Fruit fly (Drosophila melanogaster) whole organism, embryonic: Measurements from ENCODE around the gene CG7430.

Experiments
- Bteb2 ChIP-seq: fragments of 200-800 bp; sonication (Bioruptor generic); optimal IDR thresholded peaks from 2 replicates; lab custom pipeline; 2016; ENCODE audit warnings: missing biosample characterization, missing genetic modification characterization
- CG10321 ChIP-seq: fragments of 200-800 bp; sonication (Bioruptor generic); IDR thresholded peaks from 2 replicates; pipeline ENCODE4 v1.3.6; 2022; ENCODE audit warnings: missing biosample characterization, missing genetic modification characterization
- CG10543 ChIP-seq: fragments of 200-800 bp; sonication (Bioruptor generic); optimal IDR thresholded peaks from 3 replicates; lab custom pipeline; 2017; ENCODE audit warnings: missing biosample characterization, mild to moderate bottlenecking, missing genetic modification characterization, moderate library complexity
- CG11085 ChIP-seq: fragments of 200-800 bp; sonication (Bioruptor generic); IDR thresholded peaks from 2 replicates; pipeline ENCODE4 v1.3.6; 2022; ENCODE audit warnings: missing biosample characterization, missing genetic modification characterization
- CG12659 ChIP-seq: fragments of 200-800 bp; sonication (Bioruptor generic); optimal IDR thresholded peaks from 3 replicates; lab custom pipeline; 2017; ENCODE audit warnings: mild to moderate bottlenecking, missing biosample characterization, missing genetic modification reagents, missing genetic modification characterization
- CG14860 ChIP-seq: fragments of 200-800 bp; sonication (Bioruptor generic); IDR thresholded peaks from 3 replicates; pipeline ENCODE4 v1.3.6; 2022; ENCODE audit warnings: missing biosample characterization, missing genetic modification characterization; ENCODE audit not compliant: partially characterized antibody
- CG1529 ChIP-seq: fragments of 200-800 bp; sonication (Bioruptor generic); optimal IDR thresholded peaks from 3 replicates; lab custom pipeline; 2018; ENCODE audit warnings: missing biosample characterization, missing genetic modification characterization
- CG15514 ChIP-seq: fragments of 200-800 bp; sonication (Bioruptor generic); optimal IDR thresholded peaks from 3 replicates; lab custom pipeline; 2017; ENCODE audit warnings: missing biosample characterization, missing genetic modification characterization, mild to moderate bottlenecking, moderate library complexity, missing genetic modification reagents
- CG16863 ChIP-seq: fragments of 200-800 bp; sonication (Bioruptor generic); optimal IDR thresholded peaks from 3 replicates; lab custom pipeline; 2016; ENCODE audit warnings: missing biosample characterization, missing genetic modification characterization
- CG17829 ChIP-seq: fragments of 200-800 bp; optimal IDR thresholded peaks from 2 replicates; lab custom pipeline; 2019; ENCODE audit warnings: missing biosample characterization, mild to moderate bottlenecking, missing genetic modification characterization, moderate library complexity
- CG1792 ChIP-seq: fragments of 200-800 bp; sonication (Bioruptor generic); optimal IDR thresholded peaks from 2 replicates; lab custom pipeline; 2016; ENCODE audit warnings: missing biosample characterization, missing genetic modification characterization
- CG3407 ChIP-seq: fragments of 200-800 bp; sonication (Bioruptor generic); optimal IDR thresholded peaks from 2 replicates; lab custom pipeline; 2018; ENCODE audit warnings: missing biosample characterization, mild to moderate bottlenecking, missing genetic modification characterization
- CG42726 ChIP-seq: fragments of 200-800 bp; sonication (Bioruptor generic); IDR thresholded peaks from 2 replicates; pipeline ENCODE4 v1.3.6; 2022; ENCODE audit warnings: missing biosample characterization, missing genetic modification characterization; ENCODE audit not compliant: partially characterized antibody
- CG4820 ChIP-seq: fragments of 200-800 bp; sonication (Bioruptor generic); optimal IDR thresholded peaks from 3 replicates; lab custom pipeline; 2016; ENCODE audit warnings: missing biosample characterization, missing genetic modification characterization
- CG6272 ChIP-seq: fragments of 200-800 bp; sonication (Bioruptor generic); IDR thresholded peaks from 2 replicates; pipeline ENCODE4 v1.3.6; 2022; ENCODE audit warnings: missing biosample characterization, missing genetic modification characterization
- CG6765 ChIP-seq: fragments of 200-800 bp; sonication (Bioruptor generic); optimal IDR thresholded peaks from 3 replicates; lab custom pipeline; 2017; ENCODE audit warnings: missing biosample characterization, mild to moderate bottlenecking, missing genetic modification characterization
- CG7357 ChIP-seq: fragments of 200-800 bp; sonication (Bioruptor generic); IDR thresholded peaks from 3 replicates; pipeline ENCODE4 v1.3.6; 2022; ENCODE audit warnings: missing biosample characterization, missing genetic modification characterization
- CG8290 ChIP-seq, 3 experiments: fragments of 200-800 bp; sonication (Bioruptor generic); optimal IDR thresholded peaks; 2 replicates each; lab custom pipeline; 2016 to 2019; ENCODE audit warnings: missing biosample characterization in 3 of 3, missing genetic modification characterization in 3 of 3, mild to moderate bottlenecking in 2 of 3, moderate library complexity in 1 of 3
- CrebB ChIP-seq: fragments of 200-800 bp; sonication (Bioruptor generic); optimal IDR thresholded peaks from 3 replicates; lab custom pipeline; 2018; ENCODE audit warnings: missing biosample characterization, mild to moderate bottlenecking, missing genetic modification characterization
- E2f2 ChIP-seq: fragments of 200-800 bp; sonication (Bioruptor generic); IDR thresholded peaks from 2 replicates; pipeline ENCODE4 v1.3.6; 2022; ENCODE audit warnings: missing biosample characterization, missing genetic modification characterization
- Elba2 ChIP-seq: fragments of 200-800 bp; sonication (Bioruptor generic); optimal IDR thresholded peaks from 3 replicates; lab custom pipeline; 2016; ENCODE audit warnings: missing biosample characterization, missing genetic modification characterization
- Hand ChIP-seq: fragments of 200-800 bp; sonication (Bioruptor generic); optimal IDR thresholded peaks from 2 replicates; lab custom pipeline; 2017; ENCODE audit warnings: mild to moderate bottlenecking, missing biosample characterization, missing genetic modification reagents, missing genetic modification characterization
- Hr39 ChIP-seq: fragments of >200 bp; optimal IDR thresholded peaks from 2 replicates; lab custom pipeline; 2017
- Hr51 ChIP-seq, 2 experiments: fragments of 200-800 bp; sonication (Bioruptor generic); optimal IDR thresholded peaks; 2 replicates in 1 of 2; 3 replicates in 1 of 2; lab custom pipeline; 2016 to 2018; ENCODE audit warnings: missing biosample characterization in 2 of 2, missing genetic modification characterization in 2 of 2, mild to moderate bottlenecking in 1 of 2, moderate library complexity in 1 of 2
- Hsf ChIP-seq: fragments of 200-800 bp; sonication (Bioruptor generic); optimal IDR thresholded peaks from 3 replicates; lab custom pipeline; 2016; ENCODE audit warnings: missing biosample characterization, missing genetic modification characterization
- Mes4 ChIP-seq: fragments of 200-800 bp; sonication (Bioruptor generic); optimal IDR thresholded peaks from 2 replicates; lab custom pipeline; 2016; ENCODE audit warnings: missing biosample characterization, missing genetic modification characterization
- Oaz ChIP-seq: fragments of 200-800 bp; sonication (Bioruptor generic); IDR thresholded peaks from 2 replicates; pipeline ENCODE4 v1.3.6; 2022; ENCODE audit warnings: missing biosample characterization, missing genetic modification characterization
- Sox100B ChIP-seq: fragments of 200-800 bp; sonication (Bioruptor generic); optimal IDR thresholded peaks from 3 replicates; lab custom pipeline; 2018; ENCODE audit warnings: missing biosample characterization, mild to moderate bottlenecking, missing genetic modification characterization
- Sox102F ChIP-seq: fragments of 200-800 bp; sonication (Bioruptor generic); optimal IDR thresholded peaks from 2 replicates; lab custom pipeline; 2018; ENCODE audit warnings: missing biosample characterization, mild to moderate bottlenecking, missing genetic modification characterization, moderate library complexity
- Sry-β ChIP-seq: fragments of 200-800 bp; sonication (Bioruptor generic); optimal IDR thresholded peaks from 2 replicates; lab custom pipeline; 2018; ENCODE audit warnings: missing biosample characterization, mild to moderate bottlenecking, missing genetic modification characterization, moderate library complexity
- Usf ChIP-seq: fragments of 200-800 bp; sonication (Bioruptor generic); optimal IDR thresholded peaks from 2 replicates; lab custom pipeline; 2017; ENCODE audit warnings: missing genotype, missing biosample characterization, missing genetic modification characterization
- bowl ChIP-seq: fragments of 200-800 bp; sonication (Bioruptor generic); IDR thresholded peaks from 2 replicates; pipeline ENCODE4 v1.3.6; 2022; ENCODE audit warnings: missing biosample characterization, missing genetic modification characterization
- bsh ChIP-seq, 2 experiments: fragments of 200-800 bp; sonication (Bioruptor generic); optimal IDR thresholded peaks; 2 replicates each; lab custom pipeline; 2017 to 2018; ENCODE audit warnings: mild to moderate bottlenecking in 2 of 2, missing biosample characterization in 2 of 2, missing genetic modification characterization in 2 of 2, moderate library complexity in 1 of 2
- fd96Cb ChIP-seq: fragments of 200-800 bp; sonication (Bioruptor generic); optimal IDR thresholded peaks from 2 replicates; lab custom pipeline; 2018; ENCODE audit warnings: missing biosample characterization, mild to moderate bottlenecking, missing genetic modification characterization, moderate library complexity
- ham ChIP-seq: fragments of 200-800 bp; sonication (Bioruptor generic); IDR thresholded peaks from 2 replicates; pipeline ENCODE4 v1.3.6; 2022; ENCODE audit warnings: missing biosample characterization, missing genetic modification characterization
- insv ChIP-seq, 2 experiments: fragments of 200-800 bp; sonication (Bioruptor generic); optimal IDR thresholded peaks; 3 replicates each; lab custom pipeline; 2016 to 2018; ENCODE audit warnings: missing biosample characterization in 2 of 2, missing genetic modification characterization in 2 of 2
- ken ChIP-seq: fragments of 200-800 bp; sonication (Bioruptor generic); IDR thresholded peaks from 3 replicates; pipeline ENCODE4 v1.3.6; 2022; ENCODE audit warnings: missing biosample characterization, missing genetic modification characterization
- nerfin-2 ChIP-seq: fragments of 200-800 bp; sonication (Bioruptor generic); IDR thresholded peaks from 2 replicates; pipeline ENCODE4 v1.3.6; 2022; ENCODE audit warnings: missing biosample characterization, missing genetic modification characterization; ENCODE audit not compliant: partially characterized antibody
- peb ChIP-seq: fragments of 200-800 bp; sonication (Bioruptor generic); IDR thresholded peaks from 2 replicates; pipeline ENCODE4 v1.3.6; 2022; ENCODE audit warnings: missing biosample characterization, missing genetic modification characterization
- slbo ChIP-seq: fragments of 200-800 bp; sonication (Bioruptor generic); IDR thresholded peaks from 2 replicates; pipeline ENCODE4 v1.3.6; 2022; ENCODE audit warnings: missing biosample characterization, missing genetic modification characterization
- slp2 ChIP-seq: fragments of 200-800 bp; sonication (Bioruptor generic); optimal IDR thresholded peaks from 2 replicates; lab custom pipeline; 2016; ENCODE audit warnings: missing biosample characterization, missing genetic modification characterization
- tgo ChIP-seq: fragments of 200-800 bp; sonication (Bioruptor generic); IDR thresholded peaks from 3 replicates; pipeline ENCODE4 v1.3.6; 2022; ENCODE audit warnings: missing biosample characterization, missing genetic modification characterization
- trh ChIP-seq: fragments of 200-800 bp; sonication (Bioruptor generic); optimal IDR thresholded peaks from 2 replicates; lab custom pipeline; 2016; ENCODE audit warnings: missing biosample characterization, missing genetic modification characterization
- unpg ChIP-seq: fragments of 200-800 bp; sonication (Bioruptor generic); optimal IDR thresholded peaks from 3 replicates; lab custom pipeline; 2018; ENCODE audit warnings: missing biosample characterization, mild to moderate bottlenecking, missing genetic modification characterization, moderate library complexity
- usp ChIP-seq: fragments of >200 bp; optimal IDR thresholded peaks from 2 replicates; lab custom pipeline; 2017; ENCODE audit warnings: missing biosample characterization, missing genetic modification characterization
- vnd ChIP-seq: fragments of 200-800 bp; sonication (Bioruptor generic); IDR thresholded peaks from 3 replicates; pipeline ENCODE4 v1.3.6; 2022; ENCODE audit warnings: missing biosample characterization, missing genetic modification characterization; ENCODE audit not compliant: partially characterized antibody
- zen2 ChIP-seq: fragments of 200-800 bp; sonication (Bioruptor generic); IDR thresholded peaks from 3 replicates; pipeline ENCODE4 v1.3.6; 2022; ENCODE audit warnings: missing biosample characterization, missing genetic modification characterization; ENCODE audit not compliant: partially characterized antibody

The CG7430 gene

DNA sequence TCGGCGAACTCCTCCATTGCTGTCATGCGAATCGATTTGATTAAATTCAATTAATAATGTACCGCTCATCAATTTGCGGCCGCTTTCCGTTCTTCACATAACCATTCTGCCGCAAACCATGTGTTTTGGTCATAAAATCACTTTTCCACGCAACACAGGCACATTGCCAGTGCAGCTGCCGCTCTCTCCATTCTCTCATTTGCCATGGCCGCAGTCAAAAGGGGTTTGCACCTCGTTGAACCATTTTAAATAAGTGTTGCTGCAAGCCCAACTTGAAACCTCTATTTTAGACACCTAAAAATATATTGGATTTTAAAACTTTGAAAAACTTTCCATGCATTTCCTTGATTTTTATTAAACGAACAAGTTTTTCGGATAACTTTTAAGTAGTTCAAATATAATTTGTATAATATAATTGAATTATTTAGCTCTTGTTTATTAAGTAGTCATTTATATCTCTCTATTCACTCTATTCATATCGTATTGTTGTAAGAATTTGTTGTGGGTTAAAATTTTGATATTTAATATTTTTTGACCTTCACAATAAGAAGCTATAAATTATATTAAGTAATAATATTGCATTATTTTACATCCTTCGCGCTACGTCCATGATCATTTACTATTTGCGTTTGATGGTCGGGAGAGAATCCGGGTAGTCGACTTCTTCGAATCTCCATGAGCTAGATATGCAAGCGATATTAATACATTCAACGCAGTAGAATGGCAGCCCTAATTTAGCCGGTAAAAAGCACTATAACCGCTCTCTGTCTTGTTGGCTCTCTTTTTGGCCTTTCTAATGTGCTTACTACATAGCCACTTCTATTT is 10.2 kb downstream of the CG7430 start, which contains the start of gene CG5535 (continued):
- 0 out of 2 replicates have a peak, but pooled peaks have one; percentile 39 for TF ChIP-seq peb (GFP tag; lab: Robert Waterston, UW)
- peak; percentile 60; the same call in 2 of the 3 replicates for TF ChIP-seq tgo (GFP tag; lab: Robert Waterston, UW)
- peak; percentile 21 for TF ChIP-seq slp2 (GFP tag; lab: Kevin White, UChicago)
- TF ChIP-seq CG12659 (GFP tag; lab: Kevin White, UChicago) = peak; percentile 93
- peak; percentile 80 for TF ChIP-seq CG6765 (GFP tag; lab: Kevin White, UChicago)
- peak; percentile 60 for TF ChIP-seq CG10543 (GFP tag; lab: Kevin White, UChicago)
- TF ChIP-seq Usf = peak; percentile 80
- TF ChIP-seq CG11085 (GFP tag; lab: Robert Waterston, UW) = peak; percentile 50; the same call in 1 of the 2 replicates
- peak; percentile 68 to 81 for TF ChIP-seq bsh (GFP tag; optimal IDR thresholded peaks at IDR 0.05; lab: Kevin White, UChicago)
- no peak for TF ChIP-seq CG1792
- peak; percentile 75 for TF ChIP-seq Hand (GFP tag; lab: Kevin White, UChicago)
- TF ChIP-seq CG17829 = peak; percentile 86
- TF ChIP-seq CG7357 = peak; percentile 53; the same call in 2 of the 3 replicates
- TF ChIP-seq fd96Cb = peak; percentile 76
- peak; percentile 49 for TF ChIP-seq trh (GFP tag; lab: Kevin White, UChicago)
- TF ChIP-seq CG15514 = peak; percentile 30
- TF ChIP-seq Hr51 (GFP tag; optimal IDR thresholded peaks at IDR 0.05; lab: Kevin White, UChicago) = peak in 1 of 2 experiments; percentile 82
- peak in 1 of 2 experiments; percentile 47 for TF ChIP-seq insv (GFP tag; optimal IDR thresholded peaks at IDR 0.05; lab: Kevin White, UChicago)
- TF ChIP-seq Elba2 (GFP tag; lab: Kevin White, UChicago) = no peak
- no peak for TF ChIP-seq usp (GFP tag; lab: Kevin White, UChicago)
- peak; percentile 55 for TF ChIP-seq CG6272 (GFP tag; lab: Robert Waterston, UW)
- peak; percentile 76 for TF ChIP-seq unpg (GFP tag; lab: Kevin White, UChicago)
- peak; percentile 87 for TF ChIP-seq ken
- TF ChIP-seq CG4820 (GFP tag; lab: Kevin White, UChicago) = peak; percentile 42
- no peak for TF ChIP-seq CG42726 (GFP tag; lab: Robert Waterston, UW)
- peak; percentile 15 for TF ChIP-seq Bteb2 (GFP tag; lab: Kevin White, UChicago)
- peak; percentile 80 for TF ChIP-seq Sox102F (GFP tag; lab: Kevin White, UChicago)
- TF ChIP-seq CG8290 (GFP tag; optimal IDR thresholded peaks at IDR 0.05; lab: Kevin White, UChicago) = peak; percentile 29
- TF ChIP-seq CG8290 (tag; optimal IDR thresholded peaks at IDR 0.05; lab: Kevin White, UChicago) = peak in 1 of 2 experiments; percentile 94
- peak; percentile 84 for TF ChIP-seq slbo (GFP tag; lab: Robert Waterston, UW)
- TF ChIP-seq Sry-β (GFP tag; lab: Kevin White, UChicago) = peak; percentile 27
- peak; percentile 68 for TF ChIP-seq CG1529 (GFP tag; lab: Kevin White, UChicago)
- peak; percentile 40 for TF ChIP-seq CG3407 (GFP tag; lab: Kevin White, UChicago)
- no peak for TF ChIP-seq CrebB (tag; lab: Kevin White, UChicago)
- no peak for TF ChIP-seq CG16863 (GFP tag; lab: Kevin White, UChicago)
- TF ChIP-seq vnd (GFP tag; lab: Robert Waterston, UW) = no peak
- TF ChIP-seq Hr39 (lab: Kevin White, UChicago) = no peak
- peak; percentile 47 for TF ChIP-seq Oaz (GFP tag; lab: Robert Waterston, UW)
- no peak; the same call in 1 of the 2 replicates for TF ChIP-seq nerfin-2 (GFP tag; lab: Robert Waterston, UW)
- TF ChIP-seq Hsf = peak; percentile 56
- TF ChIP-seq CG10321 (GFP tag; lab: Robert Waterston, UW) = no peak
- no peak for TF ChIP-seq Mes4
- no peak for TF ChIP-seq bowl (GFP tag; lab: Robert Waterston, UW)
- peak; percentile 94 for TF ChIP-seq Sox100B (GFP tag; lab: Kevin White, UChicago)
- no peak for TF ChIP-seq zen2 (GFP tag; lab: Robert Waterston, UW)
- TF ChIP-seq E2f2 (GFP tag; lab: Robert Waterston, UW) = peak; percentile 37; the same call in 1 of the 2 replicates
- TF ChIP-seq ham (GFP tag; lab: Robert Waterston, UW) = no peak
- TF ChIP-seq CG14860 (GFP tag; lab: Robert Waterston, UW) = no peak
